Worm (Caenorhabditis elegans) whole organism, L1 larva: ENCODE measurements around the gene ttr-21.

Experiments
- C04F5.9 ChIP-seq: sonication (generic microtip); optimal IDR thresholded peaks from 2 replicates; lab custom pipeline; 2016; ENCODE audit warnings: missing genetic modification characterization, missing compliant biosample characterization
- C34B4.2 ChIP-seq: sonication (generic microtip); optimal IDR thresholded peaks from 2 replicates; lab custom pipeline; 2017; ENCODE audit warnings: mild to moderate bottlenecking, missing genetic modification characterization, missing compliant biosample characterization
- F16B12.6 ChIP-seq: fragments of 150-350 bp; optimal IDR thresholded peaks from 2 replicates; lab custom pipeline; 2014; ENCODE audit warnings: missing biosample characterization, missing genetic modification characterization
- Y116A8C.19 ChIP-seq: sonication (generic microtip); optimal IDR thresholded peaks from 2 replicates; lab custom pipeline; 2016; ENCODE audit warnings: missing compliant biosample characterization, missing genetic modification characterization, borderline replicate concordance
- aly-2 ChIP-seq: fragments of 150-350 bp; optimal IDR thresholded peaks from 2 replicates; lab custom pipeline; 2014; ENCODE audit warnings: missing biosample characterization, missing genetic modification characterization
- ama-1 ChIP-seq: fragments of 150-350 bp; optimal IDR thresholded peaks from 2 replicates; lab custom pipeline; 2014
- blmp-1 ChIP-seq: fragments of 150-350 bp; optimal IDR thresholded peaks from 2 replicates; lab custom pipeline; 2014; ENCODE audit warnings: missing biosample characterization, missing genetic modification characterization
- ceh-8 ChIP-seq: fragments of 200-800 bp; sonication (Bioruptor generic); optimal IDR thresholded peaks from 2 replicates; lab custom pipeline; 2018; ENCODE audit warnings: mild to moderate bottlenecking, missing genetic modification characterization, moderate library complexity, missing compliant biosample characterization
- ceh-88 ChIP-seq: fragments of 200-800 bp; sonication (Bioruptor generic); IDR thresholded peaks from 2 replicates; pipeline ENCODE4 v1.3.6; 2022; ENCODE audit warnings: missing genetic modification characterization, missing compliant biosample characterization
- ceh-90 ChIP-seq: sonication (generic microtip); optimal IDR thresholded peaks from 2 replicates; lab custom pipeline; 2016; ENCODE audit warnings: missing genetic modification characterization, missing compliant biosample characterization
- dsc-1 ChIP-seq: sonication (generic microtip); optimal IDR thresholded peaks from 2 replicates; lab custom pipeline; 2016; ENCODE audit warnings: mild to moderate bottlenecking, missing genetic modification characterization, missing compliant biosample characterization
- efl-1 ChIP-seq, 4 experiments: fragments of 150-350 bp; optimal IDR thresholded peaks in 3 of 4; peaks in 1 of 4; 1 replicate in 1 of 4; 2 replicates in 3 of 4; lab custom pipeline; 2014; ENCODE audit warnings: missing biosample characterization in 2 of 4, missing genetic modification characterization in 2 of 4, missing genetic modification reagents in 2 of 4
- ets-5 ChIP-seq: fragments of 200-800 bp; sonication (Bioruptor generic); IDR thresholded peaks from 2 replicates; pipeline ENCODE4 v1.3.6; 2022; ENCODE audit warnings: missing genetic modification characterization, missing compliant biosample characterization
- fkh-8 ChIP-seq: sonication (generic microtip); optimal IDR thresholded peaks from 2 replicates; lab custom pipeline; 2016; ENCODE audit warnings: mild to moderate bottlenecking, missing genetic modification characterization, missing compliant biosample characterization
- fos-1 ChIP-seq: fragments of 150-350 bp; optimal IDR thresholded peaks from 2 replicates; lab custom pipeline; 2014; ENCODE audit warnings: missing biosample characterization, missing genetic modification characterization
- grh-1 ChIP-seq: fragments of 200-800 bp; sonication (Bioruptor generic); IDR thresholded peaks from 2 replicates; pipeline ENCODE4 v1.3.6; 2022; ENCODE audit warnings: missing genetic modification reagents, missing genetic modification characterization, missing compliant biosample characterization
- hlh-17 ChIP-seq: fragments of 200-800 bp; sonication (Bioruptor generic); optimal IDR thresholded peaks from 2 replicates; lab custom pipeline; 2018; ENCODE audit warnings: missing genetic modification characterization, mild to moderate bottlenecking, missing compliant biosample characterization, moderate library complexity, borderline replicate concordance
- lin-13 ChIP-seq: fragments of 150-350 bp; optimal IDR thresholded peaks from 2 replicates; lab custom pipeline; 2014; ENCODE audit warnings: missing biosample characterization, missing genetic modification reagents, missing genetic modification characterization
- lin-39 ChIP-seq: fragments of 150-350 bp; optimal IDR thresholded peaks from 2 replicates; lab custom pipeline; 2014; ENCODE audit warnings: missing biosample characterization, missing genetic modification reagents, missing genetic modification characterization
- lir-3 ChIP-seq: sonication (generic microtip); optimal IDR thresholded peaks from 2 replicates; lab custom pipeline; 2016; ENCODE audit warnings: mild to moderate bottlenecking, missing genetic modification characterization, moderate library complexity, missing compliant biosample characterization; ENCODE audit not compliant: poor library complexity
- lsy-2 ChIP-seq, 2 experiments: fragments of 150-350 bp; optimal IDR thresholded peaks; 2 replicates each; lab custom pipeline; 2014; ENCODE audit warnings: missing biosample characterization in 2 of 2, missing genetic modification characterization in 2 of 2
- mab-9 ChIP-seq: fragments of 200-800 bp; sonication (Bioruptor generic); IDR thresholded peaks from 2 replicates; pipeline ENCODE4 v1.3.6; 2022; ENCODE audit warnings: missing genetic modification reagents, missing genetic modification characterization, missing compliant biosample characterization
- mdl-1 ChIP-seq, 2 experiments: fragments of 150-350 bp; optimal IDR thresholded peaks; 2 replicates each; lab custom pipeline; 2014 to 2017; ENCODE audit warnings: missing biosample characterization in 2 of 2, missing genetic modification characterization in 2 of 2, inconsistent platforms in 1 of 2
- mef-2 ChIP-seq: fragments of 150-350 bp; optimal IDR thresholded peaks from 2 replicates; lab custom pipeline; 2014; ENCODE audit warnings: missing biosample characterization, missing genetic modification characterization
- nhr-11 ChIP-seq: fragments of 150-350 bp; optimal IDR thresholded peaks from 2 replicates; lab custom pipeline; 2014; ENCODE audit warnings: missing biosample characterization, missing genetic modification characterization
- nhr-237 ChIP-seq: fragments of 150-350 bp; optimal IDR thresholded peaks from 2 replicates; lab custom pipeline; 2014; ENCODE audit warnings: missing biosample characterization, missing genetic modification characterization
- nhr-28 ChIP-seq: fragments of 150-350 bp; optimal IDR thresholded peaks from 2 replicates; lab custom pipeline; 2014; ENCODE audit warnings: missing biosample characterization, missing genetic modification characterization
- nhr-47 ChIP-seq: sonication (generic microtip); optimal IDR thresholded peaks from 2 replicates; lab custom pipeline; 2016; ENCODE audit warnings: mild to moderate bottlenecking, missing genetic modification characterization, moderate library complexity, missing compliant biosample characterization
- nhr-71 ChIP-seq: sonication (generic microtip); optimal IDR thresholded peaks from 2 replicates; lab custom pipeline; 2016; ENCODE audit warnings: mild to moderate bottlenecking, missing genetic modification characterization, moderate library complexity, missing compliant biosample characterization
- nhr-85 ChIP-seq: sonication (generic microtip); peaks from one replicate; lab custom pipeline; 2016; ENCODE audit warnings: missing genetic modification characterization, inconsistent platforms, missing compliant biosample characterization
- rnt-1 ChIP-seq: sonication (generic microtip); optimal IDR thresholded peaks from 2 replicates; lab custom pipeline; 2016; ENCODE audit warnings: mild to moderate bottlenecking, missing genetic modification characterization, moderate library complexity, missing compliant biosample characterization
- skn-1 ChIP-seq: fragments of 150-350 bp; optimal IDR thresholded peaks from 2 replicates; lab custom pipeline; 2014; ENCODE audit warnings: missing biosample characterization, missing genetic modification characterization
- snpc-4 ChIP-seq: fragments of 150-350 bp; optimal IDR thresholded peaks from 2 replicates; lab custom pipeline; 2014; ENCODE audit warnings: missing biosample characterization, missing genetic modification characterization
- sox-4 ChIP-seq: sonication (generic microtip); optimal IDR thresholded peaks from 2 replicates; lab custom pipeline; 2016; ENCODE audit warnings: missing genetic modification characterization, missing compliant biosample characterization
- swsn-7 ChIP-seq: sonication (generic microtip); optimal IDR thresholded peaks from 2 replicates; lab custom pipeline; 2016; ENCODE audit warnings: missing genetic modification characterization, missing compliant biosample characterization
- tlp-1 ChIP-seq: fragments of 150-350 bp; optimal IDR thresholded peaks from 2 replicates; lab custom pipeline; 2014; ENCODE audit warnings: missing biosample characterization, missing genetic modification characterization
- unc-130 ChIP-seq: fragments of 150-350 bp; optimal IDR thresholded peaks from 2 replicates; lab custom pipeline; 2017; ENCODE audit warnings: missing biosample characterization, missing genetic modification characterization, inconsistent platforms
- unc-86 ChIP-seq: sonication (generic microtip); optimal IDR thresholded peaks from 2 replicates; lab custom pipeline; 2016; ENCODE audit warnings: missing genetic modification characterization, missing compliant biosample characterization
- unc-98 ChIP-seq: fragments of 200-800 bp; sonication (Bioruptor generic); IDR thresholded peaks from 2 replicates; pipeline ENCODE4 v1.3.6; 2022; ENCODE audit warnings: missing genetic modification characterization, missing compliant biosample characterization
- vab-15 ChIP-seq: sonication (generic microtip); optimal IDR thresholded peaks from 2 replicates; lab custom pipeline; 2017; ENCODE audit warnings: missing genotype, mild to moderate bottlenecking, missing genetic modification characterization, missing compliant biosample characterization
- zag-1 ChIP-seq: fragments of 150-350 bp; optimal IDR thresholded peaks from 2 replicates; lab custom pipeline; 2014; ENCODE audit warnings: missing biosample characterization, missing genetic modification characterization
- zip-4 ChIP-seq: fragments of 200-800 bp; sonication (Bioruptor generic); optimal IDR thresholded peaks from 2 replicates; lab custom pipeline; 2018; ENCODE audit warnings: mild to moderate bottlenecking, missing genetic modification characterization, moderate library complexity, missing compliant biosample characterization
- ztf-11 ChIP-seq, 2 experiments: sonication (generic microtip); optimal IDR thresholded peaks; 2 replicates each; lab custom pipeline; 2016 to 2017; ENCODE audit warnings: missing genetic modification characterization in 2 of 2, missing biosample characterization in 1 of 2, missing compliant biosample characterization in 1 of 2
- ztf-4 ChIP-seq: fragments of 150-350 bp; optimal IDR thresholded peaks from 2 replicates; lab custom pipeline; 2014; ENCODE audit warnings: missing biosample characterization, missing genetic modification characterization

ttr-21 gene

ce11 chrV:13833951-13834350 is 20.3 kb downstream of the ttr-21 start, which contains the start of gene srx-129:
srx-129 (plus strand) TSS chrV:13834251.
- TF ChIP-seq snpc-4 (tag; lab: Kevin White, UChicago) = no peak
- no peak for TF ChIP-seq unc-130 (tag; lab: Kevin White, UChicago)
- TF ChIP-seq ets-5 (GFP tag; lab: Robert Waterston, UW) = no peak
- TF ChIP-seq lir-3 (tag; lab: Kevin White, UChicago) = no peak
- no peak for TF ChIP-seq zag-1 (tag; lab: Kevin White, UChicago)
- TF ChIP-seq ceh-90 = no peak
- no peak for TF ChIP-seq vab-15 (tag; lab: Kevin White, UChicago)
- TF ChIP-seq grh-1 = no peak

DNA sequence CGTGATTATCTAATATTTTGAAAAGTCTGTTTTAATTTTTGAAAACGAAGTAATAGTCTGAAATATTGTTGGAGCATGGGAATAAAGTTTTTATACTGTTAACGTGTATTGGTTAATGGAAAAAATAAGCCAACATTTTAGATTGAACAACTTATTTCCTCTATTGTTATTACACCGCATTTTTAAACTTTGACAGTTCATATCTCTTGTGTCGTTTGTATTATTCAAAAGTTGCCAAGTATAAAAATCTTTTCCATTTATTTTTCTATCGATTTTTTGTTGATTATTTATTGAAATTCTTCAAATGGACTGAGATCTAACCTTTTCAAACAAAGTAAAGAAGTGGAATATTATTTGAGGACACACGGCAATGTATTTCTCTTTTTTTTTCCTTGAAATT is 23.4 kb downstream of the ttr-21 start, which contains the start of gene str-165:
Gene str-165, plus strand, starts transcription at position 301 of the 400 bp plus-strand sequence.
- TF ChIP-seq lin-39 (tag; lab: Kevin White, UChicago) (no peak), nhr-28 (tag; lab: Kevin White, UChicago) (no peak), skn-1 (no peak), fos-1 (no peak), unc-98 (GFP tag; lab: Robert Waterston, UW) (no peak), nhr-47 (tag; lab: Kevin White, UChicago) (no peak), sox-4 (tag; lab: Kevin White, UChicago) (no peak), lin-13 (no peak), nhr-237 (no peak), rnt-1 (tag; lab: Kevin White, UChicago) (no peak), nhr-71 (no peak), unc-130 (tag; lab: Kevin White, UChicago) (no peak), ztf-4 (tag; lab: Kevin White, UChicago) (no peak), swsn-7 (no peak), aly-2 (tag; lab: Kevin White, UChicago) (no peak), fkh-8 (tag; lab: Kevin White, UChicago) (no peak), ceh-88 (GFP tag; lab: Robert Waterston, UW) (no peak)

- TF ChIP-seq efl-1 (optimal IDR thresholded peaks at IDR 0.05; lab: Kevin White, UChicago) = no peak
- peak in 1 of 2 experiments; percentile 5 for TF ChIP-seq efl-1 (GFP tag; optimal IDR thresholded peaks at IDR 0.05 in 1 of 2; lab: Kevin White, UChicago)
- TF ChIP-seq rnt-1 (tag; lab: Kevin White, UChicago) = peak; percentile 65
- peak; percentile 69 for TF ChIP-seq dsc-1 (tag; lab: Kevin White, UChicago)
- TF ChIP-seq ets-5 (GFP tag; lab: Robert Waterston, UW) = no peak
- TF ChIP-seq nhr-85 (tag; lab: Kevin White, UChicago) = no peak
These were observed 26.3 kb downstream of the ttr-21 start, which contains the start of gene nrf-5 for ce11 chrV:13827920-13828319. nrf-5 (plus strand) TSS chrV:13828267.

- TF ChIP-seq snpc-4 (tag; lab: Kevin White, UChicago) (no peak), mdl-1 (tag; optimal IDR thresholded peaks at IDR 0.05; lab: Kevin White, UChicago) (no peak), mab-9 (no peak), tlp-1 (no peak), zip-4 (GFP tag; lab: Kevin White, UChicago) (no peak), blmp-1 (tag; lab: Kevin White, UChicago) (no peak), C04F5.9 (tag; lab: Kevin White, UChicago) (no peak)
These were observed 31.5 kb downstream of the ttr-21 start, which contains the start of gene hpo-31 for ce11 chrV:13822752-13823151. hpo-31 (plus strand) TSS chrV:13823052.

DNA sequence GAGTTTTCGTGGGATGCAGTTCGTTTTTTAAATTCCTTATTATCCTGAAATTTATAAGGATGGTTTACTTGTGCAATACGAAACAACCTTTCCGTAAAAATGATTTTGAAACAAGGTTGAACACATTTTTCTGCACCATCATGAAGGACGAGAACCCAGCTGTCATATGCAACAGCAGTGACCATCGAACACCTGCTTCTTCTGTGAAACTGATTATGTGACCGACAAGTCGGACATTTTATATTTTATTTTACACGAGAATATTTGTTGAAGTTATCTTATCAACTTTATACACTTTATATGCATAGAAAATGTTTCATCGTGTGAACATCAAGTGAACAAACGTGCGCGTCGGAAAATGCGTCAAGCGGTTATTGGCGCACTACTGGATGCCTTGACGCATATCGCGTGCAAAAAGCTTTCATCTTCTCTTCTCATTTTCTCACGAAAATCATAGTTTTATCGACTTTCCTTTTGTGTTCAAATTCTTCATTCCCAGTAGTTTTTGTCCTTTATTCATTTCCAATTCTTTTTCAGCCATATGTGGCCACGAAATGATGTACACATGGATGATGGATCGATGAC is 35.3 kb downstream of the ttr-21 start, which contains the start of gene sel-10:
Gene sel-10, plus strand, starts transcription at position 538 of the 585 bp plus-strand sequence.
- TF ChIP-seq fos-1 (no peak), ceh-88 (GFP tag; lab: Robert Waterston, UW) (no peak), ceh-8 (GFP tag; lab: Kevin White, UChicago) (peak; percentile 61), mef-2 (tag; lab: Kevin White, UChicago) (no peak), lsy-2 (tag; optimal IDR thresholded peaks at IDR 0.05; lab: Kevin White, UChicago) (peak; percentile 85 to 88), F16B12.6 (tag; lab: Kevin White, UChicago) (peak; percentile 2), nhr-237 (no peak), ama-1 (lab: Kevin White, UChicago) (no peak), nhr-28 (tag; lab: Kevin White, UChicago) (no peak), nhr-11 (tag; lab: Kevin White, UChicago) (peak; percentile 9), mdl-1 (tag; optimal IDR thresholded peaks at IDR 0.05; lab: Kevin White, UChicago) (peak in 1 of 2 experiments; percentile 73), unc-86 (tag; lab: Kevin White, UChicago) (peak; percentile 74), efl-1 (optimal IDR thresholded peaks at IDR 0.05; lab: Kevin White, UChicago) (peak; percentile 75 to 81), efl-1 (GFP tag; optimal IDR thresholded peaks at IDR 0.05 in 1 of 2; lab: Kevin White, UChicago) (peak; percentile 71 to 98), hlh-17 (no peak), C34B4.2 (tag; lab: Kevin White, UChicago) (no peak), lir-3 (tag; lab: Kevin White, UChicago) (peak; percentile 57), Y116A8C.19 (tag; lab: Kevin White, UChicago) (no peak), ztf-11 (tag; optimal IDR thresholded peaks at IDR 0.05; lab: Kevin White, UChicago) (peak in 1 of 2 experiments; percentile 0)
